Worm (Caenorhabditis elegans): Measurements from ENCODE around the gene str-52.

DNA sequence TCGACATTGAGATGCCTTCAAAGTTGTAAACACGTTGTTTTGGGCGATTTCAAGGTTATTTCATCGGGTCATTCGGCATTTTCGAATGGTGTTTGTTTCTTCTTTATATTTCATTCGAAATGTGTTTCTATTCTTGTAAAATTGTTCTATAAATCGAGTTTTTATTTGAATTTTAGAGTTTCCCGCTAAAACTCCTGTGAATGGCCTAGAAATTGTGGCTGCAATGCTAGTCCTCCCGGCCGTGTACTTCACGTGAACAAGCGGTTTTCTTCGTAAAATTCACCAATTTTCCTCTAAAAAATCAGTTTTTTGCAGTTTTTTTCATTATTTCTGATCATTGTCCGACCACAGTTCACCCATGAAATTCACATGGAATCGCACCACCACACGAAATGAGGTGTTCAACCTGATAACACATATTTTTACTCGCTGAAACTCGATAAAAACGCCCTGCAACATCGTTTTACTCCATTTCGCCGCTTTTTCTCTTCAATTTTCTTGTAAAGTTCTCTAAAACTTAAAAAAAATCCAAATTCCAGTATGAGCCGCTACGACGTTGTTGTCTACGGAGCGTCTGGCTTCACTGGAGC, 18.9 kb downstream of the str-52 start, which contains the start of gene ldp-1:
- TF ChIP-seq nhr-237 (tag; optimal IDR thresholded peaks at IDR 0.05) (no peak), snpc-4 (tag; optimal IDR thresholded peaks at IDR 0.05) (peak; percentile 30), lin-15B (tag; optimal IDR thresholded peaks at IDR 0.05) (peak; percentile 73)

Data from whole organism, L3 larva.